Worm (Caenorhabditis elegans) whole organism, early embryonic: ENCODE results near the gene T03G11.9.

ENCODE experiments used
- F13C5.2 ChIP-seq: sonication (generic microtip); optimal IDR thresholded peaks from 2 replicates; lab custom pipeline; 2017; ENCODE audit warnings: mild to moderate bottlenecking, missing genetic modification characterization, inconsistent platforms, missing compliant biosample characterization
- ama-1 ChIP-seq: fragments of 150-350 bp; optimal IDR thresholded peaks from 2 replicates; lab custom pipeline; 2014
- ets-7 ChIP-seq: sonication (generic microtip); optimal IDR thresholded peaks from 2 replicates; lab custom pipeline; 2016; ENCODE audit warnings: missing genotype, missing genetic modification characterization, missing compliant biosample characterization
- flt-1 ChIP-seq: fragments of 200-800 bp; sonication (Bioruptor generic); IDR thresholded peaks from 2 replicates; pipeline ENCODE4 v1.3.6; 2022; ENCODE audit warnings: missing genetic modification characterization, missing compliant biosample characterization
- hmbx-1 ChIP-seq: sonication (generic microtip); optimal IDR thresholded peaks from 2 replicates; lab custom pipeline; 2016; ENCODE audit warnings: mild to moderate bottlenecking, missing genetic modification characterization, missing compliant biosample characterization
- pes-1 ChIP-seq: fragments of 200-800 bp; sonication (Bioruptor generic); IDR thresholded peaks from 2 replicates; pipeline ENCODE4 v1.3.6; 2022; ENCODE audit warnings: missing genetic modification reagents, missing genetic modification characterization, missing compliant biosample characterization
- sea-1 ChIP-seq: fragments of 200-800 bp; sonication (Bioruptor generic); conservative IDR thresholded peaks from 2 replicates; pipeline ENCODE4 v1.3.6; 2022; ENCODE audit warnings: missing genetic modification characterization, missing compliant biosample characterization
- tra-4 ChIP-seq: sonication (generic microtip); optimal IDR thresholded peaks from 2 replicates; lab custom pipeline; 2017; ENCODE audit warnings: missing genetic modification characterization, missing compliant biosample characterization

DNA sequence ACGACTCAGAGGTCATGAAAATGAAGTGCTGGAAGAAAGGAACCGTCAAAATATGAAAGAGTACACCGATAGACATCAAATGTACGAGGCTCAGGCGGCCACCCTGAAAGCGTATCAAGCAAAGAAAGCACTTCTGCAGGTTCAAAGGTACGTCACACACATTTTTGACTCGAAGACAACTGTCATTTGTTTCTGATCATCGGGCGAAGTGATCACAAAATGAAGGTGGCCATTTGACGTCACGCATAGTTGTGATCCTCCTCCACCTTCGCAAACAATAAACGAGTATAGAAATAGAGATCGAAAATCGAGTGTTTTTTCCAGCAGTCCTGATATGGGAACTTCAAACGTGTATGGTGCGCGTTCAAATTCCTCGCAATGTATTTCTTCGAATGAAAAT, 15.2 kb downstream of the T03G11.9 start:
- TF ChIP-seq hmbx-1 (tag; lab: Kevin White, UChicago) (no peak), pes-1 (GFP tag; lab: Robert Waterston, UW) (no peak), ets-7 (tag; lab: Kevin White, UChicago) (no peak), ama-1 (lab: Kevin White, UChicago) (no peak), sea-1 (no peak), tra-4 (tag; lab: Kevin White, UChicago) (no peak), flt-1 (GFP tag; lab: Robert Waterston, UW) (no peak), F13C5.2 (tag; lab: Kevin White, UChicago) (no peak)
